Fruit fly (Drosophila melanogaster): ENCODE data around the gene Lkb1.
A peak's percentile ranks its signal among the peaks of the same experiment; 100 is the strongest.

Gene Lkb1

dm6 chr3R:13672898-13673297 lies 3.5 kb upstream of the Lkb1 start:
- TF ChIP-seq CG17801 (GFP tag; optimal IDR thresholded peaks at IDR 0.05; ENCODE audit: partially characterized antibody) = no peak

dm6 chr3R:13674492-13675033 lies 1.8 kb upstream of the Lkb1 start, which contains the start of gene Task6:
Gene Task6 (minus strand): TSS chr3R:13674542.
- no peak for TF ChIP-seq CG17801 (GFP tag; optimal IDR thresholded peaks at IDR 0.05; ENCODE audit: partially characterized antibody)

- TF ChIP-seq CG17801 (GFP tag; optimal IDR thresholded peaks at IDR 0.05; ENCODE audit: partially characterized antibody) = no peak
These were observed 6.8 kb downstream of the Lkb1 start for dm6 chr3R:13682994-13683623.

- peak; percentile 31 for TF ChIP-seq CG17801 (GFP tag; optimal IDR thresholded peaks at IDR 0.05; ENCODE audit: partially characterized antibody)
These were observed 7.5 kb downstream of the Lkb1 start, which contains the start of gene flfl for dm6 chr3R:13683624-13684568. Gene flfl (plus strand): TSS chr3R:13683921.

dm6 chr3R:13684569-13685402 lies 8.4 kb downstream of the Lkb1 start:
- no peak for TF ChIP-seq CG17801 (GFP tag; optimal IDR thresholded peaks at IDR 0.05; ENCODE audit: partially characterized antibody)

dm6 chr3R:13685969-13686368 lies 9.6 kb downstream of the Lkb1 start:
- TF ChIP-seq CG17801 (GFP tag; optimal IDR thresholded peaks at IDR 0.05; ENCODE audit: partially characterized antibody) = no peak

dm6 chr3R:13686371-13687211 lies 10.2 kb downstream of the Lkb1 start, which contains the start of gene omd:
Gene omd (minus strand): TSS chr3R:13687210.
- no peak for TF ChIP-seq CG17801 (GFP tag; optimal IDR thresholded peaks at IDR 0.05; ENCODE audit: partially characterized antibody)

dm6 chr3R:13693753-13694152 lies 17.4 kb downstream of the Lkb1 start, which contains the start of gene CG14367:
Gene CG14367 (plus strand): TSS chr3R:13694053.
- no peak for TF ChIP-seq CG17801 (GFP tag; optimal IDR thresholded peaks at IDR 0.05; ENCODE audit: partially characterized antibody)

dm6 chr3R:13699350-13699749 lies 23.0 kb downstream of the Lkb1 start:
- no peak for TF ChIP-seq CG17801 (GFP tag; optimal IDR thresholded peaks at IDR 0.05; ENCODE audit: partially characterized antibody)

dm6 chr3R:13700192-13700591 lies 23.8 kb downstream of the Lkb1 start, which contains the start of gene ninaB:
Gene ninaB (plus strand): TSS chr3R:13700565.
- TF ChIP-seq CG17801 (GFP tag; optimal IDR thresholded peaks at IDR 0.05; ENCODE audit: partially characterized antibody) = no peak

- no peak for TF ChIP-seq CG17801 (GFP tag; optimal IDR thresholded peaks at IDR 0.05; ENCODE audit: partially characterized antibody)
These were observed 24.4 kb downstream of the Lkb1 start, which contains the start of gene f-cup for dm6 chr3R:13700738-13701137. Gene f-cup (minus strand): TSS chr3R:13700838.

- no peak for TF ChIP-seq CG17801 (GFP tag; optimal IDR thresholded peaks at IDR 0.05; ENCODE audit: partially characterized antibody)
These were observed 29.0 kb downstream of the Lkb1 start, which contains the start of gene Adgf-D for dm6 chr3R:13705292-13705885. Gene Adgf-D (minus strand): TSS chr3R:13705402.

dm6 chr3R:13706457-13706856 lies 30.1 kb downstream of the Lkb1 start, which contains the start of gene Adgf-C:
Gene Adgf-C (plus strand): TSS chr3R:13706757.
- TF ChIP-seq CG17801 (GFP tag; optimal IDR thresholded peaks at IDR 0.05; ENCODE audit: partially characterized antibody) = no peak

Data from ovary, adult (tissue).